Fruit fly (Drosophila melanogaster): ENCODE measurements around the gene Coq4.
A peak's percentile ranks its signal among the peaks of the same experiment; 100 is the strongest.

Coq4 gene

DNA sequence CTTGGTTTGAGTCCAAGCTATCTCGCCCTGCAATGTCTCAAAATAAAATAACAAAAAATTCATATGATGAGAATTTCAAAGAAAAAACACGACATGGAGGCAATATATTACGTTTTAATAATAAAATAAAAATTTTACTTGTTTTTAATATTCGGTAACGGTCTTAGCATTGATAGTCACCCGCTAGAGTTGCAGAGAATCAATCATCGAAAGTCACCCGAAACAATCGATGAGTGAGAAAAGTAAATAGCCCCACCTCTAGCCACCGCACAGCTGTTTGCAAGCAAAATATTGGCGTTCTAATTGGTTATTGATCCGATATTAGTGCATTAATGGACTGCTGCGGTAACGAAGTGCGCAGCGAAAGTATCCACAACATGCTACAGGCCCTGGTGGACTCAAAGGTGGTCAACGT, 42.6 kb upstream of the Coq4 start, which contains the start of gene CG34250 (continued):
- TF ChIP-seq lbe (GFP tag; optimal IDR thresholded peaks at IDR 0.05), result peak; percentile 67
- no peak for TF ChIP-seq Oli (tag; optimal IDR thresholded peaks at IDR 0.05)
- TF ChIP-seq CG1832 (GFP tag; optimal IDR thresholded peaks at IDR 0.05), result no peak
- TF ChIP-seq Blimp-1 (GFP tag; optimal IDR thresholded peaks at IDR 0.05), result peak; percentile 29
- TF ChIP-seq CG6689 (GFP tag; IDR thresholded peaks at IDR 0.05), result no peak
- TF ChIP-seq trem (tag; optimal IDR thresholded peaks at IDR 0.05), result peak; percentile 87
- TF ChIP-seq CG17912 (GFP tag; optimal IDR thresholded peaks at IDR 0.05), result no peak
- no peak for TF ChIP-seq CG17568 (GFP tag; optimal IDR thresholded peaks at IDR 0.05)
- TF ChIP-seq gt (GFP tag; IDR thresholded peaks at IDR 0.05), result no peak
- TF ChIP-seq Fer3 (tag; optimal IDR thresholded peaks at IDR 0.05), result peak; percentile 15
- TF ChIP-seq lmd (GFP tag; IDR thresholded peaks at IDR 0.05), result no peak
- TF ChIP-seq sima (GFP tag; optimal IDR thresholded peaks at IDR 0.05), result no peak
- peak; percentile 44 for TF ChIP-seq Hsf (GFP tag; optimal IDR thresholded peaks at IDR 0.05)
- peak; percentile 53 for TF ChIP-seq CG30020 (tag; optimal IDR thresholded peaks at IDR 0.05)
- TF ChIP-seq Sox100B (GFP tag; optimal IDR thresholded peaks at IDR 0.05), result no peak
- TF ChIP-seq Usf (GFP tag; optimal IDR thresholded peaks at IDR 0.05), result no peak
- no peak for TF ChIP-seq klu (GFP tag; IDR thresholded peaks at IDR 0.05)
- TF ChIP-seq prd (optimal IDR thresholded peaks at IDR 0.05), result no peak
- TF ChIP-seq prd (GFP tag; IDR thresholded peaks at IDR 0.05), result no peak
- TF ChIP-seq CG30403 (GFP tag; optimal IDR thresholded peaks at IDR 0.05), result peak; percentile 32
- peak; percentile 9 for TF ChIP-seq CG17359 (tag; optimal IDR thresholded peaks at IDR 0.05)
- TF ChIP-seq vvl (GFP tag; IDR thresholded peaks at IDR 0.05), result no peak
- TF ChIP-seq fu2 (GFP tag; optimal IDR thresholded peaks at IDR 0.05), result no peak
- TF ChIP-seq CG7271 (tag; optimal IDR thresholded peaks at IDR 0.05), result no peak
- TF ChIP-seq Spps (tag; optimal IDR thresholded peaks at IDR 0.05), result no peak
- peak; percentile 34 for TF ChIP-seq CG8290 (GFP tag; optimal IDR thresholded peaks at IDR 0.05)
- TF ChIP-seq CG8290 (tag; optimal IDR thresholded peaks at IDR 0.05), result peak in 1 of 2 experiments; percentile 32
- no peak for TF ChIP-seq CG4707 (GFP tag; optimal IDR thresholded peaks at IDR 0.05)
- peak; percentile 59 for TF ChIP-seq HmgZ (tag; optimal IDR thresholded peaks at IDR 0.05)
- TF ChIP-seq CG10209 (GFP tag; optimal IDR thresholded peaks at IDR 0.05), result peak; percentile 39
- TF ChIP-seq sob (GFP tag; IDR thresholded peaks at IDR 0.05), result peak; percentile 62; the same call in 1 of the 2 replicates
- TF ChIP-seq Opbp (GFP tag; IDR thresholded peaks at IDR 0.05; ENCODE audit: partially characterized antibody), result peak; percentile 75; the same call in 2 of the 3 replicates
- peak; percentile 67 for TF ChIP-seq CG2120 (GFP tag; optimal IDR thresholded peaks at IDR 0.05)
- TF ChIP-seq CG15479 (GFP tag; optimal IDR thresholded peaks at IDR 0.05), result no peak
- TF ChIP-seq gfzf (GFP tag; optimal IDR thresholded peaks at IDR 0.05), result peak; percentile 39
- peak; percentile 8 for TF ChIP-seq scrt (GFP tag; optimal IDR thresholded peaks at IDR 0.05)
- TF ChIP-seq CG5245 (GFP tag; optimal IDR thresholded peaks at IDR 0.05), result peak; percentile 22
- TF ChIP-seq Side (GFP tag; optimal IDR thresholded peaks at IDR 0.05), result no peak
- TF ChIP-seq HmgD (GFP tag; optimal IDR thresholded peaks at IDR 0.05), result no peak
- TF ChIP-seq CG11723 (GFP tag; optimal IDR thresholded peaks at IDR 0.05), result no peak
- TF ChIP-seq Dref (GFP tag; IDR thresholded peaks at IDR 0.05), result peak; percentile 89
- TF ChIP-seq Tbp (GFP tag; optimal IDR thresholded peaks at IDR 0.05), result no peak
- peak; percentile 28; the same call in 1 of the 2 replicates for TF ChIP-seq CG2129 (GFP tag; IDR thresholded peaks at IDR 0.05; ENCODE audit: partially characterized antibody)
- TF ChIP-seq jing (GFP tag; optimal IDR thresholded peaks at IDR 0.05), result no peak
- no peak for TF ChIP-seq CG10366 (GFP tag; IDR thresholded peaks at IDR 0.05)
- TF ChIP-seq bsh (GFP tag; optimal IDR thresholded peaks at IDR 0.05), result peak in 1 of 2 experiments; percentile 14
- no peak for TF ChIP-seq CG15011 (GFP tag; optimal IDR thresholded peaks at IDR 0.05)
- TF ChIP-seq CG12659 (GFP tag; optimal IDR thresholded peaks at IDR 0.05), result peak; percentile 79
- no peak for TF ChIP-seq CG7745 (tag; optimal IDR thresholded peaks at IDR 0.05)
- no peak for TF ChIP-seq ap (GFP tag; IDR thresholded peaks at IDR 0.05)
- TF ChIP-seq dati (GFP tag; IDR thresholded peaks at IDR 0.05), result no peak
- peak; percentile 68 for TF ChIP-seq Elba2 (GFP tag; optimal IDR thresholded peaks at IDR 0.05)
